Worm (Caenorhabditis elegans): Measurements from ENCODE around the gene C16C8.25.
A peak's percentile ranks its signal among the peaks of the same experiment; 100 is the strongest.

Gene C16C8.25

DNA sequence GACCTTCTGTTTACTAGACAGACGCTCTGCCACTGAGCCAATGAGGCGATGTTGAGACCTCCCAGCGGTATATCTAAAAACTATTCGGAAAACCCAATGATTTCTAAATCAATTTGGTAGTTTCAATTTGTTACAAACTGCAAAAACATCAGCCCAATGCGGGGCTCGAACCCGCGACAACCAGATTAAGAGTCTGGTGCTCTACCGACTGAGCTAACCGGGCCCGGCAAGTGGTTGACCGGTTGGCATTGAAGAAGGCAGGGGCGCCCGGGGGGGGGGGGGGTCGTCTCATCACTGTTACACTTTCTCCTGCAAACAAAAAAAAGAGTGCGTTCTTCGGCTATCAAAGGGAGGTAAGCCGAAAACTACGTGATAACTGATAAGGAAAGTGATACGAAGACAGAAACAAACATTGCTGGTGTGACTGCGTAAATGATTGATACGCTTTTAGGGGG is 9.8 kb upstream of the C16C8.25 start:
- TF ChIP-seq B0019.2 (GFP tag; conservative IDR thresholded peaks at IDR 0.05) (peak; percentile 49; the same call in 1 of the 2 replicates), fkh-3 (tag; optimal IDR thresholded peaks at IDR 0.05) (no peak), ceh-58 (GFP tag; IDR thresholded peaks at IDR 0.05) (0 out of 2 replicates have a peak, but pooled peaks have one; percentile 54), athp-1 (tag; optimal IDR thresholded peaks at IDR 0.05) (peak; percentile 74), unc-62 (GFP tag; optimal IDR thresholded peaks at IDR 0.05) (no peak), lin-54 (GFP tag; optimal IDR thresholded peaks at IDR 0.05) (peak; percentile 59), D2030.7 (GFP tag; IDR thresholded peaks at IDR 0.05) (peak; percentile 86), aptf-3 (GFP tag; IDR thresholded peaks at IDR 0.05) (0 out of 2 replicates have a peak, but pooled peaks have one; percentile 37), ztf-3 (GFP tag; optimal IDR thresholded peaks at IDR 0.05) (peak; percentile 57), ztf-26 (tag; optimal IDR thresholded peaks at IDR 0.05) (peak; percentile 84), ztf-22 (GFP tag; optimal IDR thresholded peaks at IDR 0.05) (no peak), T26A5.8 (tag; optimal IDR thresholded peaks at IDR 0.05) (peak; percentile 52), K12H6.12 (tag; optimal IDR thresholded peaks at IDR 0.05) (peak; percentile 44), rec-8 (tag; optimal IDR thresholded peaks at IDR 0.05) (peak; percentile 74 to 82), hmg-1.2 (GFP tag; IDR thresholded peaks at IDR 0.05) (peak; percentile 74), let-607 (tag; optimal IDR thresholded peaks at IDR 0.05) (peak; percentile 25 to 54), akir-1 (GFP tag; optimal IDR thresholded peaks at IDR 0.05) (no peak), zfh-2 (GFP tag; conservative IDR thresholded peaks at IDR 0.05) (peak; percentile 92), attf-5 (GFP tag; optimal IDR thresholded peaks at IDR 0.05) (peak; percentile 55), cebp-1 (GFP tag; IDR thresholded peaks at IDR 0.05) (no peak), cebp-1 (tag; optimal IDR thresholded peaks at IDR 0.05) (peak; percentile 76), F39B2.1 (GFP tag; IDR thresholded peaks at IDR 0.05) (no peak), egrh-3 (GFP tag; IDR thresholded peaks at IDR 0.05) (peak; percentile 92), F23B12.7 (tag; optimal IDR thresholded peaks at IDR 0.05; ENCODE audit: insufficient read depth) (no peak), bed-2 (GFP tag; IDR thresholded peaks at IDR 0.05) (no peak), repo-1 (tag; optimal IDR thresholded peaks at IDR 0.05) (peak; percentile 82), tbx-9 (tag; optimal IDR thresholded peaks at IDR 0.05; ENCODE audit: borderline replicate concordance) (no peak), bed-1 (GFP tag; IDR thresholded peaks at IDR 0.05) (no peak), nhr-179 (tag; optimal IDR thresholded peaks at IDR 0.05) (no peak), nhr-80 (tag; optimal IDR thresholded peaks at IDR 0.05) (peak; percentile 79), tlf-1 (GFP tag; optimal IDR thresholded peaks at IDR 0.05) (peak; percentile 27), atf-7 (tag; optimal IDR thresholded peaks at IDR 0.05) (peak; percentile 75), xnd-1 (tag; optimal IDR thresholded peaks at IDR 0.05) (peak; percentile 10), egl-44 (GFP tag; IDR thresholded peaks at IDR 0.05) (peak; percentile 81; the same call in 1 of the 2 replicates), lin-26 (GFP tag; IDR thresholded peaks at IDR 0.05) (peak; percentile 96), ztf-18 (tag; optimal IDR thresholded peaks at IDR 0.05) (peak; percentile 66), ztf-25 (GFP tag; IDR thresholded peaks at IDR 0.05) (peak; percentile 60; the same call in 1 of the 2 replicates), rcor-1 (GFP tag; IDR thresholded peaks at IDR 0.05) (peak; percentile 43; the same call in 1 of the 2 replicates), Y53G8AR.9 (GFP tag; conservative IDR thresholded peaks at IDR 0.05) (peak; percentile 73; the same call in 1 of the 2 replicates), nfyb-1 (GFP tag; IDR thresholded peaks at IDR 0.05) (peak; percentile 88), Y53F4B.3 (GFP tag; IDR thresholded peaks at IDR 0.05) (no peak), madf-10 (tag; optimal IDR thresholded peaks at IDR 0.05) (peak; percentile 55), sea-2 (GFP tag; IDR thresholded peaks at IDR 0.05) (no peak), mcd-1 (GFP tag; IDR thresholded peaks at IDR 0.05) (peak; percentile 80), sdz-38 (tag; optimal IDR thresholded peaks at IDR 0.05) (no peak), F52B5.7 (tag; optimal IDR thresholded peaks at IDR 0.05) (peak; percentile 8), Y95B8A.8 (GFP tag; IDR thresholded peaks at IDR 0.05) (no peak), madf-6 (GFP tag; IDR thresholded peaks at IDR 0.05) (peak; percentile 69), him-1 (tag; optimal IDR thresholded peaks at IDR 0.05) (peak; percentile 93)

Measured in whole organism, young adult.